Worm (Caenorhabditis elegans) whole organism, early embryonic: ENCODE results near the gene act-2.

Source experiments
- aly-1 ChIP-seq: sonication (generic microtip); optimal IDR thresholded peaks from 2 replicates; lab custom pipeline; 2016; ENCODE audit warnings: missing genetic modification characterization, missing compliant biosample characterization
- ama-1 ChIP-seq: fragments of 150-350 bp; optimal IDR thresholded peaks from 2 replicates; lab custom pipeline; 2014
- ceh-36 ChIP-seq: sonication (generic microtip); optimal IDR thresholded peaks from 2 replicates; lab custom pipeline; 2016; ENCODE audit warnings: missing genetic modification characterization, inconsistent platforms, missing compliant biosample characterization
- ets-7 ChIP-seq: sonication (generic microtip); optimal IDR thresholded peaks from 2 replicates; lab custom pipeline; 2016; ENCODE audit warnings: missing genotype, missing genetic modification characterization, missing compliant biosample characterization
- flt-1 ChIP-seq: fragments of 200-800 bp; sonication (Bioruptor generic); IDR thresholded peaks from 2 replicates; pipeline ENCODE4 v1.3.6; 2022; ENCODE audit warnings: missing genetic modification characterization, missing compliant biosample characterization
- hmbx-1 ChIP-seq: sonication (generic microtip); optimal IDR thresholded peaks from 2 replicates; lab custom pipeline; 2016; ENCODE audit warnings: mild to moderate bottlenecking, missing genetic modification characterization, missing compliant biosample characterization
- hnd-1 ChIP-seq: sonication (generic microtip); optimal IDR thresholded peaks from 2 replicates; lab custom pipeline; 2016; ENCODE audit warnings: missing genetic modification characterization, missing compliant biosample characterization
- sea-1 ChIP-seq: fragments of 200-800 bp; sonication (Bioruptor generic); conservative IDR thresholded peaks from 2 replicates; pipeline ENCODE4 v1.3.6; 2022; ENCODE audit warnings: missing genetic modification characterization, missing compliant biosample characterization
- tbx-11 ChIP-seq: fragments of 200-800 bp; sonication (Bioruptor generic); IDR thresholded peaks from 2 replicates; pipeline ENCODE4 v1.3.6; 2022; ENCODE audit warnings: missing genetic modification characterization, missing compliant biosample characterization

ce11 chrV:11076403-11076802 lies 1.6 kb downstream of the act-2 start:
- TF ChIP-seq ama-1 (lab: Kevin White, UChicago) (no peak), hmbx-1 (tag; lab: Kevin White, UChicago) (no peak), flt-1 (GFP tag; lab: Robert Waterston, UW) (no peak), aly-1 (tag; lab: Kevin White, UChicago) (no peak), ceh-36 (tag; lab: Kevin White, UChicago) (no peak), hnd-1 (tag; lab: Kevin White, UChicago) (no peak), ets-7 (tag; lab: Kevin White, UChicago) (no peak), tbx-11 (GFP tag; lab: Robert Waterston, UW) (no peak), sea-1 (no peak)
